Fruit fly (Drosophila melanogaster) whole organism, prepupa: ENCODE measurements around the gene CG31115.
A peak's percentile ranks its signal among the peaks of the same experiment; 100 is the strongest.

Experiments
- Blimp-1 ChIP-seq: fragments of 200-800 bp; sonication (Bioruptor generic); optimal IDR thresholded peaks from 3 replicates; lab custom pipeline; 2017; ENCODE audit warnings: missing biosample characterization, missing genetic modification characterization, mild to moderate bottlenecking, moderate library complexity, missing genetic modification reagents
- CG10631 ChIP-seq: fragments of 200-800 bp; sonication (Bioruptor generic); optimal IDR thresholded peaks from 2 replicates; lab custom pipeline; 2016; ENCODE audit warnings: missing biosample characterization, missing genetic modification characterization
- CG11294 ChIP-seq: fragments of 200-800 bp; sonication (Bioruptor generic); IDR thresholded peaks from 2 replicates; pipeline ENCODE4 v1.3.6; 2022; ENCODE audit warnings: missing biosample characterization, missing genetic modification characterization
- CG11762 ChIP-seq: fragments of 200-800 bp; sonication (Bioruptor generic); optimal IDR thresholded peaks from 3 replicates; lab custom pipeline; 2016; ENCODE audit warnings: missing biosample characterization, missing genetic modification characterization; ENCODE audit not compliant: insufficient read depth
- CG11902 ChIP-seq: fragments of 200-800 bp; sonication (Bioruptor generic); optimal IDR thresholded peaks from 3 replicates; lab custom pipeline; 2016; ENCODE audit warnings: missing biosample characterization, missing genetic modification characterization
- CG1621 ChIP-seq: fragments of 200-800 bp; sonication (Bioruptor generic); optimal IDR thresholded peaks from 3 replicates; lab custom pipeline; 2018; ENCODE audit warnings: missing biosample characterization, mild to moderate bottlenecking, missing genetic modification characterization
- CG16779 ChIP-seq: fragments of 200-800 bp; sonication (Bioruptor generic); optimal IDR thresholded peaks from 3 replicates; lab custom pipeline; 2017; ENCODE audit warnings: missing biosample characterization, mild to moderate bottlenecking, missing genetic modification characterization
- CG31627 ChIP-seq: fragments of 200-800 bp; sonication (Bioruptor generic); optimal IDR thresholded peaks from 3 replicates; lab custom pipeline; 2016; ENCODE audit warnings: missing biosample characterization, missing genetic modification characterization
- CG34406 ChIP-seq: fragments of 200-800 bp; sonication (Bioruptor generic); optimal IDR thresholded peaks from 3 replicates; lab custom pipeline; 2016; ENCODE audit warnings: missing biosample characterization, missing genetic modification characterization
- CG6163 ChIP-seq: fragments of 200-800 bp; sonication (Bioruptor generic); IDR thresholded peaks from 3 replicates; pipeline ENCODE4 v1.3.6; 2022; ENCODE audit warnings: missing biosample characterization, missing genetic modification characterization
- CG6792 ChIP-seq: fragments of 200-800 bp; sonication (Bioruptor generic); optimal IDR thresholded peaks from 3 replicates; lab custom pipeline; 2016; ENCODE audit warnings: missing biosample characterization, missing genetic modification characterization
- CG6854 ChIP-seq: fragments of 200-800 bp; sonication (Bioruptor generic); optimal IDR thresholded peaks from 2 replicates; lab custom pipeline; 2017; ENCODE audit warnings: missing biosample characterization, mild to moderate bottlenecking, missing genetic modification characterization
- CG9139 ChIP-seq: fragments of 200-800 bp; sonication (Bioruptor generic); optimal IDR thresholded peaks from 3 replicates; lab custom pipeline; 2017; ENCODE audit warnings: missing biosample characterization, mild to moderate bottlenecking, missing genetic modification characterization
- Eip75B ChIP-seq: fragments of 200-800 bp; sonication (Bioruptor generic); optimal IDR thresholded peaks from 3 replicates; lab custom pipeline; 2016; ENCODE audit warnings: missing biosample characterization, missing genetic modification characterization
- Eip78C ChIP-seq: fragments of 200-800 bp; sonication (Bioruptor generic); peaks from one replicate; lab custom pipeline; 2016; ENCODE audit warnings: missing biosample characterization, missing genetic modification characterization
- Eip93F ChIP-seq: fragments of 200-800 bp; sonication (Bioruptor generic); optimal IDR thresholded peaks from 2 replicates; lab custom pipeline; 2016; ENCODE audit warnings: missing biosample characterization, mild to moderate bottlenecking, missing genetic modification characterization
- Ets21C ChIP-seq: fragments of 200-800 bp; sonication (Bioruptor generic); optimal IDR thresholded peaks from 3 replicates; lab custom pipeline; 2016; ENCODE audit warnings: missing biosample characterization, missing genetic modification characterization
- Ets96B ChIP-seq: fragments of 200-800 bp; optimal IDR thresholded peaks from 2 replicates; lab custom pipeline; 2019; ENCODE audit warnings: missing biosample characterization, mild to moderate bottlenecking, missing genetic modification characterization, moderate library complexity
- Gug ChIP-seq: fragments of 200-800 bp; sonication (Bioruptor generic); IDR thresholded peaks from 2 replicates; pipeline ENCODE4 v1.3.6; 2022; ENCODE audit warnings: missing biosample characterization, missing genetic modification characterization
- OdsH ChIP-seq: fragments of 200-800 bp; sonication (Bioruptor generic); optimal IDR thresholded peaks from 3 replicates; lab custom pipeline; 2016; ENCODE audit warnings: missing biosample characterization, missing genetic modification characterization
- Sox102F ChIP-seq: fragments of 200-800 bp; sonication (Bioruptor generic); optimal IDR thresholded peaks from 2 replicates; lab custom pipeline; 2016; ENCODE audit warnings: missing biosample characterization, mild to moderate bottlenecking, missing genetic modification characterization
- Sox14 ChIP-seq: fragments of 200-800 bp; sonication (Bioruptor generic); optimal IDR thresholded peaks from 3 replicates; lab custom pipeline; 2016; ENCODE audit warnings: missing biosample characterization, missing genetic modification characterization
- acj6 ChIP-seq: fragments of 200-800 bp; sonication (Bioruptor generic); optimal IDR thresholded peaks from 3 replicates; lab custom pipeline; 2016; ENCODE audit warnings: missing biosample characterization, missing genetic modification characterization
- dac ChIP-seq: fragments of 200-800 bp; sonication (Bioruptor generic); optimal IDR thresholded peaks from 2 replicates; lab custom pipeline; 2017; ENCODE audit warnings: missing biosample characterization, mild to moderate bottlenecking, missing genetic modification characterization
- dsx ChIP-seq: fragments of 200-800 bp; optimal IDR thresholded peaks from 3 replicates; lab custom pipeline; 2019; ENCODE audit warnings: missing biosample characterization, mild to moderate bottlenecking, missing genetic modification characterization, moderate library complexity; ENCODE audit not compliant: poor library complexity, severe bottlenecking
- eg ChIP-seq: fragments of 200-800 bp; sonication (Bioruptor generic); IDR thresholded peaks from 3 replicates; pipeline ENCODE4 v1.3.6; 2022; ENCODE audit warnings: missing biosample characterization, missing genetic modification characterization
- esn ChIP-seq: fragments of 200-800 bp; sonication (Bioruptor generic); optimal IDR thresholded peaks from 2 replicates; lab custom pipeline; 2016; ENCODE audit warnings: missing biosample characterization, mild to moderate bottlenecking, missing genetic modification characterization, moderate library complexity
- fkh ChIP-seq: fragments of 200-800 bp; sonication (Bioruptor generic); optimal IDR thresholded peaks from 3 replicates; lab custom pipeline; 2017; ENCODE audit warnings: missing biosample characterization, mild to moderate bottlenecking, missing genetic modification characterization, moderate library complexity
- lz ChIP-seq: fragments of 200-800 bp; sonication (Bioruptor generic); optimal IDR thresholded peaks from 3 replicates; lab custom pipeline; 2016; ENCODE audit warnings: missing biosample characterization, missing genetic modification characterization
- net ChIP-seq: fragments of 200-800 bp; sonication (Bioruptor generic); optimal IDR thresholded peaks from 3 replicates; lab custom pipeline; 2016; ENCODE audit warnings: missing biosample characterization, missing genetic modification characterization
- spab ChIP-seq: fragments of 200-800 bp; sonication (Bioruptor generic); optimal IDR thresholded peaks from 2 replicates; lab custom pipeline; 2017; ENCODE audit warnings: missing biosample characterization, mild to moderate bottlenecking, missing genetic modification characterization, missing genetic modification reagents
- ss ChIP-seq, 2 experiments: fragments of 200-800 bp; sonication (Bioruptor generic); optimal IDR thresholded peaks; 2 replicates in 1 of 2; 3 replicates in 1 of 2; lab custom pipeline; 2017 to 2018; ENCODE audit warnings: mild to moderate bottlenecking in 2 of 2, missing biosample characterization in 2 of 2, missing genetic modification characterization in 2 of 2, moderate library complexity in 1 of 2
- svp ChIP-seq: fragments of 200-800 bp; sonication (Bioruptor generic); peaks from one replicate; lab custom pipeline; 2016; ENCODE audit warnings: missing biosample characterization, missing genetic modification characterization
- topi ChIP-seq: fragments of 200-800 bp; sonication (Bioruptor generic); optimal IDR thresholded peaks from 3 replicates; lab custom pipeline; 2016; ENCODE audit warnings: missing biosample characterization, missing genetic modification characterization

The CG31115 gene

dm6 chr3R:25032686-25033085 is 4.1 kb upstream of the CG31115 start:
- TF ChIP-seq Eip75B (GFP tag; lab: Kevin White, UChicago) (no peak), topi (GFP tag; lab: Kevin White, UChicago) (no peak), net (GFP tag; lab: Kevin White, UChicago) (no peak), CG10631 (GFP tag; lab: Kevin White, UChicago) (no peak), CG16779 (tag; lab: Kevin White, UChicago) (no peak), esn (GFP tag; lab: Kevin White, UChicago) (no peak), Ets96B (tag; lab: Kevin White, UChicago) (no peak), ss (GFP tag; optimal IDR thresholded peaks at IDR 0.05; lab: Kevin White, UChicago) (no peak), spab (no peak), eg (GFP tag; lab: Robert Waterston, UW) (no peak), CG1621 (tag; lab: Kevin White, UChicago) (no peak), dac (GFP tag; lab: Kevin White, UChicago) (no peak), CG6163 (GFP tag; lab: Robert Waterston, UW) (no peak), CG11762 (GFP tag; lab: Kevin White, UChicago) (no peak), CG6792 (no peak), Gug (GFP tag; lab: Robert Waterston, UW) (no peak), CG11294 (GFP tag; lab: Robert Waterston, UW) (no peak), fkh (GFP tag; lab: Kevin White, UChicago) (no peak)
- TF ChIP-seq, all 60 proteins: peak for 0

DNA sequence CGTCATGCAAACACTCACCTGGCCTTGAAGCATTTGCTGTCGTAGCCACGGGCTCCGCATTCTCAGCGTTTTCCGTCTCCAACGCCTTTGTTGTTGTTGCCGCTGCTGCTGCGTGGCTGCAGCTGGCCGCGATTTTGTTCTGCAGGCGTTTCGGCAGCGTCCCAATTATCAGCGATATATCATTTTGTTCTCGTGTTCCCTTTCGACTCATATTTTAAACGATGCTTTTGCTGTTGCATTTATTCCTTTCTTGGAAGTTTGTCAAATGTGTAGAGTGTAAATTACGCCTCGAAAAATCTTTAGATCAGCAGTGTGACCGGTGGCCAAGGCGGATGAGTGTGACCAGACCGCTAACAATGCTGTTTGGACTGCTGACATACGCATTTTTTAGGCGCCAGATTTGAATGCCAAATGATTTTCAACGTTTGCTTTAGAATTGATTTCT is 3.6 kb upstream of the CG31115 start, which contains the start of gene Smg6:
Gene Smg6 (minus strand): TSS at position 324 of the 445 bp plus-strand sequence.
- TF ChIP-seq OdsH = no peak
- TF ChIP-seq CG16779 (tag; lab: Kevin White, UChicago) = no peak
- no peak for TF ChIP-seq lz (GFP tag; lab: Kevin White, UChicago)
- TF ChIP-seq topi (GFP tag; lab: Kevin White, UChicago) = no peak
- no peak for TF ChIP-seq Eip93F
- no peak for TF ChIP-seq dsx (GFP tag; lab: Kevin White, UChicago)
- no peak for TF ChIP-seq CG10631 (GFP tag; lab: Kevin White, UChicago)
- no peak for TF ChIP-seq CG6792
- no peak for TF ChIP-seq Ets21C (GFP tag; lab: Kevin White, UChicago)
- no peak for TF ChIP-seq spab
- TF ChIP-seq CG6854 (GFP tag; lab: Kevin White, UChicago) = no peak
- TF ChIP-seq CG1621 (tag; lab: Kevin White, UChicago) = no peak

dm6 chr3R:25039028-25039476 is 2.3 kb downstream of the CG31115 start, which contains the start of the genes Ythdf and bai:
TSS of gene Ythdf (minus strand) at chr3R:25039249.
TSS of gene bai (plus strand) at chr3R:25039374.
- TF ChIP-seq Sox14 (GFP tag; lab: Kevin White, UChicago) (peak; percentile 74), lz (GFP tag; lab: Kevin White, UChicago) (peak; percentile 44), CG11762 (GFP tag; lab: Kevin White, UChicago) (no peak), CG34406 (no peak), svp (GFP tag; lab: Kevin White, UChicago) (no peak), CG31627 (peak; percentile 42), Eip93F (peak; percentile 35), CG9139 (no peak), esn (GFP tag; lab: Kevin White, UChicago) (peak; percentile 58)

dm6 chr3R:25044816-25045551 is 8.2 kb downstream of the CG31115 start, which contains the start of gene 5PtaseI:
TSS of gene 5PtaseI (minus strand) at chr3R:25045151.
- TF ChIP-seq eg (GFP tag; lab: Robert Waterston, UW) = no peak
- TF ChIP-seq Eip75B (GFP tag; lab: Kevin White, UChicago) = peak; percentile 74
- peak; percentile 50 for TF ChIP-seq Eip78C (GFP tag; lab: Kevin White, UChicago)

DNA sequence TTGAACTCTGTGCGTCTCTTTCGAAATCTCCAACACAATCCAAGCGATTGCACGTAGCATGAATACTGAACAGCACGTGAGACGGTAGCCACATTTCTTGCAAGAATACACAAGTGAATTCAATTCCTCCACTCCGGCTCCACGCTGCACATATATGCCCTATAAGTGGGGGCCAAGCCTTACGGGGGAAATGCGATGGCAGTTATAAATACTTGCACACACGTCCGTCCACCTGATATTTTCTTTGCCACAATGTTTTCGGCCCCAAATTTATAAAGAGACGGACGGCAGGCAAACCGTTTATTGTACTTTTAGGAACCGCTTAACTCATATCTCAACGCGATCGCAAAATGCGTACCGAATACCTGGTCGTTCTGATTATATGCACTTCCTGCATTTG is 9.3 kb downstream of the CG31115 start, which contains the start of gene CG11786:
Gene CG11786 (plus strand): TSS at position 301 of the 400 bp plus-strand sequence.
- TF ChIP-seq acj6 (no peak), OdsH (no peak), Blimp-1 (GFP tag; lab: Kevin White, UChicago) (peak; percentile 19), CG11902 (GFP tag; lab: Kevin White, UChicago) (no peak), Sox102F (GFP tag; lab: Kevin White, UChicago) (no peak)
